Fruit fly (Drosophila melanogaster) whole organism, prepupa: ENCODE results near the gene Muc91C.

Experiments used
- Blimp-1 ChIP-seq: fragments of 200-800 bp; sonication (Bioruptor generic); optimal IDR thresholded peaks from 3 replicates; lab custom pipeline; 2017; ENCODE audit warnings: missing biosample characterization, missing genetic modification characterization, mild to moderate bottlenecking, moderate library complexity, missing genetic modification reagents
- CG10631 ChIP-seq: fragments of 200-800 bp; sonication (Bioruptor generic); optimal IDR thresholded peaks from 2 replicates; lab custom pipeline; 2016; ENCODE audit warnings: missing biosample characterization, missing genetic modification characterization
- CG10669 ChIP-seq: fragments of 200-800 bp; sonication (Bioruptor generic); optimal IDR thresholded peaks from 3 replicates; lab custom pipeline; 2018; ENCODE audit warnings: missing biosample characterization, mild to moderate bottlenecking, missing genetic modification characterization, moderate library complexity
- CG11294 ChIP-seq: fragments of 200-800 bp; sonication (Bioruptor generic); IDR thresholded peaks from 2 replicates; pipeline ENCODE4 v1.3.6; 2022; ENCODE audit warnings: missing biosample characterization, missing genetic modification characterization
- CG11762 ChIP-seq: fragments of 200-800 bp; sonication (Bioruptor generic); optimal IDR thresholded peaks from 3 replicates; lab custom pipeline; 2016; ENCODE audit warnings: missing biosample characterization, missing genetic modification characterization; ENCODE audit not compliant: insufficient read depth
- CG11902 ChIP-seq: fragments of 200-800 bp; sonication (Bioruptor generic); optimal IDR thresholded peaks from 3 replicates; lab custom pipeline; 2016; ENCODE audit warnings: missing biosample characterization, missing genetic modification characterization
- CG15336 ChIP-seq: fragments of 200-800 bp; sonication (Bioruptor generic); IDR thresholded peaks from 2 replicates; pipeline ENCODE4 v1.3.6; 2022; ENCODE audit warnings: missing biosample characterization, missing genetic modification characterization
- CG1621 ChIP-seq: fragments of 200-800 bp; sonication (Bioruptor generic); optimal IDR thresholded peaks from 3 replicates; lab custom pipeline; 2018; ENCODE audit warnings: missing biosample characterization, mild to moderate bottlenecking, missing genetic modification characterization
- CG16779 ChIP-seq: fragments of 200-800 bp; sonication (Bioruptor generic); optimal IDR thresholded peaks from 3 replicates; lab custom pipeline; 2017; ENCODE audit warnings: missing biosample characterization, mild to moderate bottlenecking, missing genetic modification characterization
- CG3032 ChIP-seq: fragments of 200-800 bp; optimal IDR thresholded peaks from 2 replicates; lab custom pipeline; 2019; ENCODE audit warnings: missing biosample characterization, mild to moderate bottlenecking, missing genetic modification characterization, moderate library complexity
- CG31627 ChIP-seq: fragments of 200-800 bp; sonication (Bioruptor generic); optimal IDR thresholded peaks from 3 replicates; lab custom pipeline; 2016; ENCODE audit warnings: missing biosample characterization, missing genetic modification characterization
- CG32006 ChIP-seq: fragments of 200-800 bp; sonication (Bioruptor generic); optimal IDR thresholded peaks from 3 replicates; lab custom pipeline; 2017; ENCODE audit warnings: missing biosample characterization, mild to moderate bottlenecking, missing genetic modification characterization
- CG3919 ChIP-seq: fragments of 200-800 bp; sonication (Bioruptor generic); optimal IDR thresholded peaks from 3 replicates; lab custom pipeline; 2016; ENCODE audit warnings: missing biosample characterization, missing genetic modification characterization
- CG4318 ChIP-seq: fragments of 200-800 bp; sonication (Bioruptor generic); optimal IDR thresholded peaks from 3 replicates; lab custom pipeline; 2017; ENCODE audit warnings: missing biosample characterization, mild to moderate bottlenecking, missing genetic modification characterization
- CG6163 ChIP-seq: fragments of 200-800 bp; sonication (Bioruptor generic); IDR thresholded peaks from 3 replicates; pipeline ENCODE4 v1.3.6; 2022; ENCODE audit warnings: missing biosample characterization, missing genetic modification characterization
- CG6276 ChIP-seq: fragments of 200-800 bp; sonication (Bioruptor generic); optimal IDR thresholded peaks from 2 replicates; lab custom pipeline; 2017; ENCODE audit warnings: missing biosample characterization, mild to moderate bottlenecking, missing genetic modification characterization
- CG6808 ChIP-seq: fragments of 200-800 bp; sonication (Bioruptor generic); optimal IDR thresholded peaks from 3 replicates; lab custom pipeline; 2017; ENCODE audit warnings: missing biosample characterization, missing genetic modification characterization, mild to moderate bottlenecking, moderate library complexity, missing genetic modification reagents
- CG6854 ChIP-seq: fragments of 200-800 bp; sonication (Bioruptor generic); optimal IDR thresholded peaks from 2 replicates; lab custom pipeline; 2017; ENCODE audit warnings: missing biosample characterization, mild to moderate bottlenecking, missing genetic modification characterization
- CG7368 ChIP-seq: fragments of 200-800 bp; sonication (Bioruptor generic); optimal IDR thresholded peaks from 3 replicates; lab custom pipeline; 2016; ENCODE audit warnings: missing biosample characterization, missing genetic modification characterization
- CG8119 ChIP-seq: fragments of 200-800 bp; sonication (Bioruptor generic); IDR thresholded peaks from 3 replicates; pipeline ENCODE4 v1.3.6; 2022; ENCODE audit warnings: missing biosample characterization, missing genetic modification characterization
- CG8319 ChIP-seq: fragments of 200-800 bp; sonication (Bioruptor generic); optimal IDR thresholded peaks from 3 replicates; lab custom pipeline; 2016; ENCODE audit warnings: missing biosample characterization, missing genetic modification characterization
- CG9139 ChIP-seq: fragments of 200-800 bp; sonication (Bioruptor generic); optimal IDR thresholded peaks from 3 replicates; lab custom pipeline; 2017; ENCODE audit warnings: missing biosample characterization, mild to moderate bottlenecking, missing genetic modification characterization
- Eip78C ChIP-seq: fragments of 200-800 bp; sonication (Bioruptor generic); peaks from one replicate; lab custom pipeline; 2016; ENCODE audit warnings: missing biosample characterization, missing genetic modification characterization
- Ets21C ChIP-seq: fragments of 200-800 bp; sonication (Bioruptor generic); optimal IDR thresholded peaks from 3 replicates; lab custom pipeline; 2016; ENCODE audit warnings: missing biosample characterization, missing genetic modification characterization
- Ets96B ChIP-seq: fragments of 200-800 bp; optimal IDR thresholded peaks from 2 replicates; lab custom pipeline; 2019; ENCODE audit warnings: missing biosample characterization, mild to moderate bottlenecking, missing genetic modification characterization, moderate library complexity
- Gug ChIP-seq: fragments of 200-800 bp; sonication (Bioruptor generic); IDR thresholded peaks from 2 replicates; pipeline ENCODE4 v1.3.6; 2022; ENCODE audit warnings: missing biosample characterization, missing genetic modification characterization
- Hr38 ChIP-seq: sonication (Bioruptor generic); optimal IDR thresholded peaks from 2 replicates; lab custom pipeline; 2016; ENCODE audit warnings: missing biosample characterization, missing genetic modification characterization
- Hr4 ChIP-seq: fragments of 200-800 bp; sonication (Bioruptor generic); optimal IDR thresholded peaks from 3 replicates; lab custom pipeline; 2016; ENCODE audit warnings: missing biosample characterization, missing genetic modification characterization
- Lpt ChIP-seq: fragments of 200-800 bp; sonication (Bioruptor generic); optimal IDR thresholded peaks from 3 replicates; lab custom pipeline; 2016; ENCODE audit warnings: missing biosample characterization, missing genetic modification characterization
- Met ChIP-seq: fragments of 200-800 bp; sonication (Bioruptor generic); optimal IDR thresholded peaks from 3 replicates; lab custom pipeline; 2016; ENCODE audit warnings: missing biosample characterization, missing genetic modification characterization
- OdsH ChIP-seq: fragments of 200-800 bp; sonication (Bioruptor generic); optimal IDR thresholded peaks from 3 replicates; lab custom pipeline; 2016; ENCODE audit warnings: missing biosample characterization, missing genetic modification characterization
- Smox ChIP-seq: fragments of 200-800 bp; sonication (Bioruptor generic); optimal IDR thresholded peaks from 3 replicates; lab custom pipeline; 2016; ENCODE audit warnings: missing biosample characterization, missing genetic modification characterization
- Sox102F ChIP-seq: fragments of 200-800 bp; sonication (Bioruptor generic); optimal IDR thresholded peaks from 2 replicates; lab custom pipeline; 2016; ENCODE audit warnings: missing biosample characterization, mild to moderate bottlenecking, missing genetic modification characterization
- achi ChIP-seq: fragments of 200-800 bp; sonication (Bioruptor generic); optimal IDR thresholded peaks from 3 replicates; lab custom pipeline; 2016; ENCODE audit warnings: missing biosample characterization, missing genetic modification characterization
- acj6 ChIP-seq: fragments of 200-800 bp; sonication (Bioruptor generic); optimal IDR thresholded peaks from 3 replicates; lab custom pipeline; 2016; ENCODE audit warnings: missing biosample characterization, missing genetic modification characterization
- dac ChIP-seq: fragments of 200-800 bp; sonication (Bioruptor generic); optimal IDR thresholded peaks from 2 replicates; lab custom pipeline; 2017; ENCODE audit warnings: missing biosample characterization, mild to moderate bottlenecking, missing genetic modification characterization
- eg ChIP-seq: fragments of 200-800 bp; sonication (Bioruptor generic); IDR thresholded peaks from 3 replicates; pipeline ENCODE4 v1.3.6; 2022; ENCODE audit warnings: missing biosample characterization, missing genetic modification characterization
- fd85E ChIP-seq: fragments of 200-800 bp; sonication (Bioruptor generic); optimal IDR thresholded peaks from 3 replicates; lab custom pipeline; 2016; ENCODE audit warnings: missing biosample characterization, missing genetic modification characterization
- fkh ChIP-seq: fragments of 200-800 bp; sonication (Bioruptor generic); optimal IDR thresholded peaks from 3 replicates; lab custom pipeline; 2017; ENCODE audit warnings: missing biosample characterization, mild to moderate bottlenecking, missing genetic modification characterization, moderate library complexity
- lz ChIP-seq: fragments of 200-800 bp; sonication (Bioruptor generic); optimal IDR thresholded peaks from 3 replicates; lab custom pipeline; 2016; ENCODE audit warnings: missing biosample characterization, missing genetic modification characterization
- net ChIP-seq: fragments of 200-800 bp; sonication (Bioruptor generic); optimal IDR thresholded peaks from 3 replicates; lab custom pipeline; 2016; ENCODE audit warnings: missing biosample characterization, missing genetic modification characterization
- pdm3 ChIP-seq: fragments of 200-800 bp; sonication (Bioruptor generic); optimal IDR thresholded peaks from 3 replicates; lab custom pipeline; 2016; ENCODE audit warnings: missing biosample characterization, missing genetic modification characterization
- spab ChIP-seq: fragments of 200-800 bp; sonication (Bioruptor generic); optimal IDR thresholded peaks from 2 replicates; lab custom pipeline; 2017; ENCODE audit warnings: missing biosample characterization, mild to moderate bottlenecking, missing genetic modification characterization, missing genetic modification reagents
- svp ChIP-seq: fragments of 200-800 bp; sonication (Bioruptor generic); peaks from one replicate; lab custom pipeline; 2016; ENCODE audit warnings: missing biosample characterization, missing genetic modification characterization
- topi ChIP-seq: fragments of 200-800 bp; sonication (Bioruptor generic); optimal IDR thresholded peaks from 3 replicates; lab custom pipeline; 2016; ENCODE audit warnings: missing biosample characterization, missing genetic modification characterization

Muc91C gene

DNA sequence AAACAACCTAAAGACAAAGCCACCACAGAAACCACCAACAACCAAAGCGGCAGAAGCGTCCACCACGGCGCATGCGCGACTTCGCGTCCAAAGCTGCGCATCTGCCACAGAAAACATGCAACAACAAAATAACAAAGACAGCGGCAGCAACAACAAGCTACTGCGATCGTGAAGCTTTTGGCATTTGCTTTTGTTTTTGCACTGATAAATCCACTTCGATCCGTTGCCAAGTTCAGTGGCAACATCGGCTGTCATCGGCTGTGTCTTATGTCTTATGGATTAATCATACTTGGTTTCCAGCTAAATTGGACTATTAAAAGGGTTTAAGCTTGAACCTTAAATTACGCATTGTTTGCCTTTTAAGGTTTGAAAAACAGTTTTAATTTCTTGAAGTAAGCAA lies at the start of gene Muc91C:
Muc91C (minus strand) TSS at position 101 of the 400 bp plus-strand sequence.
- TF ChIP-seq CG11762 (GFP tag; lab: Kevin White, UChicago) (no peak), Gug (GFP tag; lab: Robert Waterston, UW) (no peak), svp (GFP tag; lab: Kevin White, UChicago) (no peak), dac (GFP tag; lab: Kevin White, UChicago) (no peak), Met (GFP tag; lab: Kevin White, UChicago) (no peak), OdsH (no peak), net (no peak), lz (GFP tag; lab: Kevin White, UChicago) (no peak), Hr4 (GFP tag; lab: Kevin White, UChicago) (no peak), pdm3 (no peak), fkh (GFP tag; lab: Kevin White, UChicago) (no peak), eg (GFP tag; lab: Robert Waterston, UW) (no peak), CG6276 (GFP tag; lab: Kevin White, UChicago) (no peak)

DNA sequence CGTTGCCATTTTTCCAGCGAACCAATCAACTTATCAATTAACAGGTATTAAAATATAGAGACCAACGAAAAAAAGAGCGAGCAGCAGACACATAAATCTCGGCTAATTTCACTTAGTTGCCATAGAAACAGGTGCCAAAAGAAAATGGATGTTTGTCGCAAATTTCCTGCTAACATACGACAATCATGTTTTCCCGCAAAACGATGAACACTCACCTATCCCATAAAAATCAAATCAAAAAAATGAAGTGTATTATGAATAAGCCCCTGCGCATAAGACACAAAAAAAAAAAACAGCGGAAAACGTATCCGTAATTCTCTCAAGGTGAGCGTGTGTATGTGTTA lies 49.3 kb upstream of the Muc91C start:
- TF ChIP-seq svp (GFP tag; lab: Kevin White, UChicago) (peak; percentile 18), CG4318 (GFP tag; lab: Kevin White, UChicago) (no peak), Eip78C (GFP tag; lab: Kevin White, UChicago) (peak; percentile 59)

DNA sequence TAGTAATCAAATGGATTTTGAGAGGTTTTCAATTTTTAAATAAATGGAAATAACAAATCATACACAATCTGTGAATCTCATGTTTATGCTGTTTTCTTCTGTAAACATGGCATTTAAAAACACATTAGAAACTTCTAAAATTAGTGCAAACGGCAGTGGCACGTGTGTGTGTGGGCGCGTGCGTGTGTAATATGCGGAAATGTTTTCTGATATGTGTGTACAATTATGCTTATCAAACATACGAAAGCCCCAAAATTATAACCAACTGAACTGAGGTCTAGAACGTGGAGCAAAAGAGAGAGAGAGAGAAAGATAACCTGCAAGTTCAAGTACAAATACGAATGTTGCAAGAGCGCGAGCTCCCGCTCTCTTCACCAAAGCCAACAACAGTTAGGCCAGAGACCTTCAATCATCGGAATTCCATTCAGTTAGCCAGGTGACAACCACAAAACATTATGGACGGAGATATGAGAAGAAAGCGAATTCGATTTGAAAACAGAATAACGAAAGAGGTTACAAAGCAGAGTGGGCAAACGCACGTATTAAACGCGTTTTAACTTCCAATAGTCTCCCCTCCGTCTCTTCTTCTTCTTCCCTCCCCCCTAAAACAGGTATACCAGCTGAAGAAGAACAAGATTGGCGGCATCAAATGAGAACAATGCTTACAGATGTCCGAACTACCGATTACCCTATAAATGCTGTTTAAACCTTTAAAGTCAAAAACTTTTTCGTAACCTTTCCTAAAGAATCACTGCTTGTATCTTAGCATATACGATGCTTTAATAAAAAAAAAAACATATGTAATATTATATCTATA lies 48.7 kb upstream of the Muc91C start:
- peak; percentile 81 for TF ChIP-seq CG4318 (GFP tag; lab: Kevin White, UChicago)
- peak; percentile 93 for TF ChIP-seq achi (GFP tag; lab: Kevin White, UChicago)
- peak; percentile 84 for TF ChIP-seq Blimp-1 (GFP tag; lab: Kevin White, UChicago)
- TF ChIP-seq Eip78C (GFP tag; lab: Kevin White, UChicago), result peak; percentile 98
- TF ChIP-seq CG15336 (GFP tag; lab: Robert Waterston, UW), result peak; percentile 95
- peak; percentile 96 for TF ChIP-seq lz (GFP tag; lab: Kevin White, UChicago)
- peak; percentile 87 for TF ChIP-seq CG10669
- peak; percentile 95 for TF ChIP-seq CG3919 (GFP tag; lab: Kevin White, UChicago)
- peak; percentile 79 for TF ChIP-seq CG1621 (tag; lab: Kevin White, UChicago)
- TF ChIP-seq CG10631, result peak; percentile 94
- peak; percentile 92 for TF ChIP-seq Lpt (GFP tag; lab: Kevin White, UChicago)
- peak; percentile 85 for TF ChIP-seq CG11902 (GFP tag; lab: Kevin White, UChicago)
- TF ChIP-seq OdsH, result peak; percentile 95
- TF ChIP-seq CG3032 (tag; lab: Kevin White, UChicago), result peak; percentile 87
- peak; percentile 93 for TF ChIP-seq CG8119 (GFP tag; lab: Robert Waterston, UW)
- peak; percentile 69 for TF ChIP-seq CG8319 (GFP tag; lab: Kevin White, UChicago)
- peak; percentile 54 for TF ChIP-seq CG9139
- peak; percentile 87 for TF ChIP-seq Ets96B (tag; lab: Kevin White, UChicago)
- peak; percentile 67 for TF ChIP-seq CG16779 (tag; lab: Kevin White, UChicago)
- TF ChIP-seq Ets21C (GFP tag; lab: Kevin White, UChicago), result peak; percentile 87
- peak; percentile 87 for TF ChIP-seq CG6276 (GFP tag; lab: Kevin White, UChicago)
- TF ChIP-seq CG31627 (GFP tag; lab: Kevin White, UChicago), result peak; percentile 94
- TF ChIP-seq topi, result peak; percentile 95
- TF ChIP-seq spab, result peak; percentile 80
- TF ChIP-seq CG11762 (GFP tag; lab: Kevin White, UChicago), result peak; percentile 85
- TF ChIP-seq CG6808 (GFP tag; lab: Kevin White, UChicago), result peak; percentile 83
- peak; percentile 96 for TF ChIP-seq Sox102F (GFP tag; lab: Kevin White, UChicago)
- TF ChIP-seq eg (GFP tag; lab: Robert Waterston, UW), result peak; percentile 95
- TF ChIP-seq Hr38 (GFP tag; lab: Kevin White, UChicago), result no peak
- TF ChIP-seq net, result peak; percentile 88
- TF ChIP-seq fd85E (GFP tag; lab: Kevin White, UChicago), result peak; percentile 61
- peak; percentile 93 for TF ChIP-seq CG6854 (GFP tag; lab: Kevin White, UChicago)
- peak; percentile 87 for TF ChIP-seq Gug (GFP tag; lab: Robert Waterston, UW)
- TF ChIP-seq CG11294, result peak; percentile 82
- peak; percentile 95 for TF ChIP-seq Smox (GFP tag; lab: Kevin White, UChicago)
- peak; percentile 85 for TF ChIP-seq CG7368 (GFP tag; lab: Kevin White, UChicago)
- TF ChIP-seq svp (GFP tag; lab: Kevin White, UChicago), result peak; percentile 97
- peak; percentile 93 for TF ChIP-seq acj6
- TF ChIP-seq CG6163, result peak; percentile 96
- TF ChIP-seq pdm3, result peak; percentile 90
- peak; percentile 94 for TF ChIP-seq CG32006 (GFP tag; lab: Kevin White, UChicago)
